Worm (Caenorhabditis elegans) whole organism, L4 larva: ENCODE measurements around the gene srg-51.

Source experiments
- R02D3.7 ChIP-seq: fragments of 150-350 bp; sonication (generic microtip); optimal IDR thresholded peaks from 3 replicates; lab custom pipeline; 2014; ENCODE audit warnings: missing biosample characterization, missing genetic modification characterization
- T20F7.1 ChIP-seq: fragments of 200-800 bp; sonication (Bioruptor generic); optimal IDR thresholded peaks from 2 replicates; lab custom pipeline; 2018; ENCODE audit warnings: mild to moderate bottlenecking, missing genetic modification characterization, missing compliant biosample characterization
- Y75B8A.6 ChIP-seq: fragments of 200-800 bp; sonication (Bioruptor generic); IDR thresholded peaks from 2 replicates; pipeline ENCODE4 v1.3.6; 2022; ENCODE audit warnings: missing genetic modification reagents, missing genetic modification characterization, missing compliant biosample characterization
- ama-1 ChIP-seq: fragments of 150-350 bp; optimal IDR thresholded peaks from 2 replicates; lab custom pipeline; 2014; ENCODE audit warnings: inconsistent platforms, mixed read lengths
- ceh-28 ChIP-seq: fragments of 150-350 bp; optimal IDR thresholded peaks from 2 replicates; lab custom pipeline; 2014; ENCODE audit warnings: missing biosample characterization, missing genetic modification reagents, missing genetic modification characterization
- ceh-32 ChIP-seq: sonication (generic microtip); optimal IDR thresholded peaks from 2 replicates; lab custom pipeline; 2016; ENCODE audit warnings: mild to moderate bottlenecking, missing genetic modification characterization, missing compliant biosample characterization; ENCODE audit not compliant: poor library complexity
- ceh-82 ChIP-seq: sonication (generic microtip); optimal IDR thresholded peaks from 2 replicates; lab custom pipeline; 2017; ENCODE audit warnings: missing biosample characterization, missing genetic modification characterization
- ces-1 ChIP-seq: fragments of 150-350 bp; sonication (generic microtip); optimal IDR thresholded peaks from 4 replicates; lab custom pipeline; 2014; ENCODE audit warnings: missing biosample characterization, missing genetic modification reagents, missing genetic modification characterization
- cey-2 ChIP-seq: sonication (generic microtip); optimal IDR thresholded peaks from 3 replicates; lab custom pipeline; 2017; ENCODE audit warnings: missing genetic modification characterization, mild to moderate bottlenecking, missing compliant biosample characterization, antibody characterized with exemption, borderline replicate concordance; ENCODE audit not compliant: insufficient read depth
- daf-16 ChIP-seq, 3 experiments: sonication (generic microtip); optimal IDR thresholded peaks; 2 replicates each; lab custom pipeline; 2016 to 2017; ENCODE audit warnings: missing genetic modification characterization in 3 of 3, missing genetic modification reagents in 3 of 3, mild to moderate bottlenecking in 2 of 3, missing compliant biosample characterization in 2 of 3, missing biosample characterization in 1 of 3, moderate library complexity in 1 of 3
- duxl-1 ChIP-seq: sonication (generic microtip); optimal IDR thresholded peaks from 2 replicates; lab custom pipeline; 2016; ENCODE audit warnings: mild to moderate bottlenecking, missing genetic modification characterization, moderate library complexity, missing compliant biosample characterization; ENCODE audit not compliant: poor library complexity
- hlh-30 ChIP-seq: sonication (generic microtip); optimal IDR thresholded peaks from 2 replicates; lab custom pipeline; 2017; ENCODE audit warnings: antibody characterized with exemption, mild to moderate bottlenecking, missing genetic modification characterization, missing compliant biosample characterization; ENCODE audit not compliant: insufficient read depth
- lim-7 ChIP-seq: fragments of 200-800 bp; sonication (Bioruptor generic); IDR thresholded peaks from 2 replicates; pipeline ENCODE4 v1.3.6; 2022; ENCODE audit warnings: missing genetic modification characterization, missing compliant biosample characterization
- lin-13 ChIP-seq: fragments of 150-350 bp; optimal IDR thresholded peaks from 2 replicates; lab custom pipeline; 2014; ENCODE audit warnings: missing biosample characterization, missing genetic modification reagents, missing genetic modification characterization
- lin-15B ChIP-seq: fragments of 150-350 bp; sonication (generic microtip); optimal IDR thresholded peaks from 3 replicates; lab custom pipeline; 2014; ENCODE audit warnings: missing biosample characterization, missing genetic modification characterization
- lin-29 ChIP-seq: fragments of 200-800 bp; sonication (Bioruptor generic); IDR thresholded peaks from 2 replicates; pipeline ENCODE4 v1.3.6; 2022; ENCODE audit warnings: missing genetic modification reagents, missing genetic modification characterization, missing compliant biosample characterization
- madf-5 ChIP-seq, 2 experiments: fragments of 200-800 bp; sonication (Bioruptor generic); IDR thresholded peaks; 2 replicates each; pipeline ENCODE4 v1.3.6; 2022; ENCODE audit warnings: missing compliant biosample characterization in 2 of 2, missing genetic modification characterization in 2 of 2
- mdl-1 ChIP-seq, 2 experiments: fragments of 150-350 bp in 1 of 2; sonication (generic microtip) in 1 of 2; optimal IDR thresholded peaks; 2 replicates each; lab custom pipeline; 2014 to 2017; ENCODE audit warnings: missing biosample characterization in 2 of 2, missing genetic modification characterization in 2 of 2
- mep-1 ChIP-seq: fragments of 150-350 bp; sonication (generic microtip); optimal IDR thresholded peaks from 3 replicates; lab custom pipeline; 2014; ENCODE audit warnings: missing biosample characterization, missing genetic modification characterization
- mes-2 ChIP-seq: sonication (generic microtip); optimal IDR thresholded peaks from 2 replicates; lab custom pipeline; 2016; ENCODE audit warnings: missing genotype, mild to moderate bottlenecking, missing genetic modification characterization, missing compliant biosample characterization; ENCODE audit not compliant: poor library complexity, severe bottlenecking
- mxl-2 ChIP-seq: fragments of 200-800 bp; sonication (Bioruptor generic); conservative IDR thresholded peaks from 2 replicates; pipeline ENCODE4 v1.3.6; 2022; ENCODE audit warnings: missing genetic modification reagents, missing genetic modification characterization, missing compliant biosample characterization
- nhr-102 ChIP-seq: sonication (generic microtip); optimal IDR thresholded peaks from 2 replicates; lab custom pipeline; 2016; ENCODE audit warnings: mild to moderate bottlenecking, missing genetic modification characterization, moderate library complexity, missing compliant biosample characterization
- nhr-11 ChIP-seq: fragments of 150-350 bp; optimal IDR thresholded peaks from 2 replicates; lab custom pipeline; 2014; ENCODE audit warnings: missing biosample characterization, missing genetic modification characterization
- nhr-25 ChIP-seq: sonication (generic microtip); optimal IDR thresholded peaks from 2 replicates; lab custom pipeline; 2017; ENCODE audit warnings: missing genetic modification characterization, mild to moderate bottlenecking, missing compliant biosample characterization, antibody characterized with exemption, moderate library complexity, borderline replicate concordance; ENCODE audit not compliant: insufficient read depth
- php-3 ChIP-seq: fragments of 200-800 bp; sonication (Bioruptor generic); IDR thresholded peaks from 2 replicates; pipeline ENCODE4 v1.3.6; 2022; ENCODE audit warnings: missing genetic modification reagents, missing genetic modification characterization, missing compliant biosample characterization
- saeg-2 ChIP-seq: fragments of 200-800 bp; sonication (Bioruptor generic); IDR thresholded peaks from 2 replicates; pipeline ENCODE4 v1.3.6; 2022; ENCODE audit warnings: missing genetic modification reagents, missing genetic modification characterization, missing compliant biosample characterization
- set-16 ChIP-seq: fragments of 200-800 bp; sonication (Bioruptor generic); IDR thresholded peaks from 2 replicates; pipeline ENCODE4 v1.3.6; 2022; ENCODE audit warnings: missing genetic modification reagents, missing genetic modification characterization, missing compliant biosample characterization
- snpc-4 ChIP-seq: fragments of 150-350 bp; optimal IDR thresholded peaks from 2 replicates; lab custom pipeline; 2014; ENCODE audit warnings: missing biosample characterization, missing genetic modification characterization
- spr-3 ChIP-seq: fragments of 200-800 bp; sonication (Bioruptor generic); optimal IDR thresholded peaks from 2 replicates; lab custom pipeline; 2018; ENCODE audit warnings: mild to moderate bottlenecking, missing genetic modification characterization, missing compliant biosample characterization
- unc-39 ChIP-seq: sonication (generic microtip); optimal IDR thresholded peaks from 2 replicates; lab custom pipeline; 2017; ENCODE audit warnings: missing biosample characterization, missing genetic modification characterization
- zag-1 ChIP-seq: fragments of 150-350 bp; optimal IDR thresholded peaks from 2 replicates; lab custom pipeline; 2014; ENCODE audit warnings: missing biosample characterization, missing genetic modification characterization

The srg-51 gene

DNA sequence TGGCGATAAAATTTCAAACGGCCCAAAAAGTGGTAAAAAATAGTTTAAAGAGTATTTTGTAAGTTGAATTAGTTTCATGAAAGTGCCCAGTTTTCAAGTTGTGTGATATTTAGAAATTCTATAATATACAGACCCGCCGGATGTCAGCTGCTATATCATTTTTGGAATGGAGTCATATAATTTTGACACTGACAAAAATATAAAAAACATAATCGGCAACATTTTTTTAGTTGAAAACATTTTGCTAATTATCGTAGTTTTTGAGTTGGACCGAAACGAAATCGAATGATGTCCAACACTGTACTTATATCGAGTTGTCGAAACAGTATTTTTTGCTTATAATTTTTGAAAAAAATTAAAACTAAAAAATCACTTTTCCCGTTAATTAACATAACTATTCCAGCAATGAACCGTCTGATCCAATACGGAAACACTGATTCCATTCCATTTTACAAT, 37.5 kb downstream of the srg-51 start, which contains the start of gene srt-44:
Gene srt-44, plus strand, starts transcription at position 406 of the 456 bp plus-strand sequence.
- TF ChIP-seq ceh-32 (tag; lab: Kevin White, UChicago) (no peak), mxl-2 (GFP tag; lab: Robert Waterston, UW) (no peak), duxl-1 (no peak), ceh-28 (tag; lab: Kevin White, UChicago) (no peak), R02D3.7 (tag; lab: Kevin White, UChicago) (no peak), T20F7.1 (no peak), daf-16 (GFP tag; optimal IDR thresholded peaks at IDR 0.05; lab: Kevin White, UChicago) (no peak), daf-16 (tag; optimal IDR thresholded peaks at IDR 0.05; lab: Kevin White, UChicago) (no peak), lin-13 (GFP tag; lab: Kevin White, UChicago) (no peak), mep-1 (tag; lab: Kevin White, UChicago) (no peak), php-3 (no peak), ama-1 (lab: Kevin White, UChicago) (no peak), nhr-25 (tag; lab: Kevin White, UChicago) (no peak), spr-3 (GFP tag; lab: Kevin White, UChicago) (no peak), lin-29 (GFP tag; lab: Robert Waterston, UW) (no peak), zag-1 (no peak), lim-7 (GFP tag; lab: Robert Waterston, UW) (no peak), unc-39 (tag; lab: Kevin White, UChicago) (no peak)
- TF ChIP-seq, all 104 proteins: peak for 0

DNA sequence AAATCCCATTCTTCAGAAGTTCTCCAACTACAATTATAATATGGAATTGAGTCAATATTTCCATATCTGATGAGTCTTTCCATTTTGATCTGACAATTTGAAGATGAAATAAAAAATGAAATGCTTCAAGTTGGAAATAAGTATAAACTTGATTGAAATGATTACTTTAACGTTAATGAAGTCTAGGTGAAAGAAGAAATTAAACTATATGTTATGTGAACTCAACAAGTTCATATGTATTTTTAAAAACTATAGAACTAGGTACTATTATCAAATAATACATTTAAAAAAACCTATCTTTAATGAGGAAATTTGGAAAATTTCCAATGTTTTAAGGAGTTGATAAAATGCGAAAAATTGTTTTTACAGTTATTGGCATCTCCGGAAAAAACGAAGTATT, 42.4 kb downstream of the srg-51 start, which contains the start of gene srt-49:
Gene srt-49, minus strand, starts transcription at position 101 of the 400 bp plus-strand sequence.
- no peak for TF ChIP-seq ces-1
- TF ChIP-seq madf-5 (GFP tag; IDR thresholded peaks at IDR 0.05; lab: Robert Waterston, UW), result no peak
- TF ChIP-seq lin-15B (tag; lab: Kevin White, UChicago), result no peak
- TF ChIP-seq saeg-2 (GFP tag; lab: Robert Waterston, UW), result no peak
- TF ChIP-seq hlh-30 (tag; lab: Kevin White, UChicago), result no peak
- TF ChIP-seq daf-16 (GFP tag; optimal IDR thresholded peaks at IDR 0.05; lab: Kevin White, UChicago), result no peak
- no peak for TF ChIP-seq daf-16 (tag; optimal IDR thresholded peaks at IDR 0.05; lab: Kevin White, UChicago)
- TF ChIP-seq mxl-2 (GFP tag; lab: Robert Waterston, UW), result no peak
- TF ChIP-seq set-16 (GFP tag; lab: Robert Waterston, UW), result no peak
- TF ChIP-seq cey-2 (tag; lab: Kevin White, UChicago), result no peak
- no peak for TF ChIP-seq nhr-102
- TF ChIP-seq nhr-11 (tag; lab: Kevin White, UChicago), result no peak
- no peak for TF ChIP-seq R02D3.7 (tag; lab: Kevin White, UChicago)
- TF ChIP-seq ceh-82 (tag; lab: Kevin White, UChicago), result no peak
- TF ChIP-seq mdl-1 (tag; optimal IDR thresholded peaks at IDR 0.05; lab: Kevin White, UChicago), result no peak
- no peak for TF ChIP-seq Y75B8A.6
- TF ChIP-seq snpc-4 (tag; lab: Kevin White, UChicago), result no peak
- no peak for TF ChIP-seq mes-2 (tag; lab: Kevin White, UChicago)
- no peak for TF ChIP-seq ceh-28 (tag; lab: Kevin White, UChicago)
